Fruit fly (Drosophila melanogaster) whole organism: Measurements from ENCODE around the gene mib2.

Experiments used
- CG8478 ChIP-seq: fragments of >200 bp; optimal IDR thresholded peaks from 2 replicates; lab custom pipeline; 2018; ENCODE audit warnings: inconsistent platforms
- EcR ChIP-seq, 2 experiments: fragments of >200 bp; optimal IDR thresholded peaks; 2 replicates each; lab custom pipeline; 2017; ENCODE audit warnings: missing biosample characterization in 2 of 2, missing genetic modification characterization in 2 of 2, missing genetic modification reagents in 2 of 2
- pan ChIP-seq: fragments of >200 bp; optimal IDR thresholded peaks from 2 replicates; lab custom pipeline; 2017
- psq ChIP-seq: fragments of >200 bp; optimal IDR thresholded peaks from 2 replicates; lab custom pipeline; 2017
- usp ChIP-seq: fragments of >200 bp; optimal IDR thresholded peaks from 2 replicates; lab custom pipeline; 2017; ENCODE audit warnings: missing biosample characterization, missing genetic modification characterization, mixed read lengths

- no peak for TF ChIP-seq usp (GFP tag; lab: Kevin White, UChicago)
- no peak for TF ChIP-seq CG8478 (lab: Kevin White, UChicago)
- no peak for TF ChIP-seq pan (lab: Kevin White, UChicago)
- TF ChIP-seq EcR (GFP tag; optimal IDR thresholded peaks at IDR 0.05; lab: Kevin White, UChicago): no peak
- no peak for TF ChIP-seq psq (lab: Kevin White, UChicago)
Observed at dm6 chr2L:19048912-19049311, 14.7 kb downstream of the mib2 start, which contains the start of gene CG10470.
